Fruit fly (Drosophila melanogaster) whole organism, pupa: ENCODE measurements around the gene CG5953.

Experiments
- CG10348 ChIP-seq: fragments of 200-800 bp; sonication (Bioruptor generic); IDR thresholded peaks from 2 replicates; pipeline ENCODE4 v1.3.6; 2022; ENCODE audit warnings: missing biosample characterization, missing genetic modification characterization
- CG12605 ChIP-seq: fragments of 200-800 bp; sonication (Bioruptor generic); IDR thresholded peaks from 2 replicates; pipeline ENCODE4 v1.3.6; 2022; ENCODE audit warnings: missing biosample characterization, missing genetic modification characterization
- CG13204 ChIP-seq: fragments of 200-800 bp; sonication (Bioruptor generic); optimal IDR thresholded peaks from 2 replicates; lab custom pipeline; 2018; ENCODE audit warnings: missing biosample characterization, mild to moderate bottlenecking, missing genetic modification characterization, moderate library complexity
- CG14655 ChIP-seq: fragments of 200-800 bp; sonication (Bioruptor generic); optimal IDR thresholded peaks from 3 replicates; lab custom pipeline; 2017; ENCODE audit warnings: mild to moderate bottlenecking, missing biosample characterization, missing genetic modification reagents, missing genetic modification characterization
- CG15710 ChIP-seq: fragments of 200-800 bp; sonication (Bioruptor generic); optimal IDR thresholded peaks from 2 replicates; lab custom pipeline; 2018; ENCODE audit warnings: missing biosample characterization, mild to moderate bottlenecking, missing genetic modification characterization, moderate library complexity
- CG17806 ChIP-seq: fragments of 200-800 bp; sonication (Bioruptor generic); optimal IDR thresholded peaks from 2 replicates; lab custom pipeline; 2018; ENCODE audit warnings: missing biosample characterization, mild to moderate bottlenecking, missing genetic modification characterization, moderate library complexity
- CG32121 ChIP-seq: fragments of 200-800 bp; sonication (Bioruptor generic); IDR thresholded peaks from 2 replicates; pipeline ENCODE4 v1.3.6; 2022; ENCODE audit warnings: missing biosample characterization, missing genetic modification characterization
- CG34367 ChIP-seq: fragments of 200-800 bp; sonication (Bioruptor generic); optimal IDR thresholded peaks from 2 replicates; lab custom pipeline; 2018; ENCODE audit warnings: missing biosample characterization, mild to moderate bottlenecking, missing genetic modification characterization
- CG4496 ChIP-seq: fragments of 200-800 bp; sonication (Bioruptor generic); IDR thresholded peaks from 3 replicates; pipeline ENCODE4 v1.3.6; 2022; ENCODE audit warnings: missing biosample characterization, missing genetic modification characterization
- CG8159 ChIP-seq: fragments of 200-800 bp; sonication (Bioruptor generic); optimal IDR thresholded peaks from 3 replicates; lab custom pipeline; 2018; ENCODE audit warnings: missing biosample characterization, mild to moderate bottlenecking, missing genetic modification characterization, moderate library complexity
- CG8301 ChIP-seq: fragments of 200-800 bp; sonication (Bioruptor generic); optimal IDR thresholded peaks from 2 replicates; lab custom pipeline; 2018; ENCODE audit warnings: missing biosample characterization, mild to moderate bottlenecking, missing genetic modification characterization
- CG9948 ChIP-seq: fragments of 200-800 bp; sonication (Bioruptor generic); optimal IDR thresholded peaks from 2 replicates; lab custom pipeline; 2018; ENCODE audit warnings: missing biosample characterization, mild to moderate bottlenecking, missing genetic modification characterization, moderate library complexity
- D1 ChIP-seq: fragments of 200-800 bp; sonication (Bioruptor generic); optimal IDR thresholded peaks from 2 replicates; lab custom pipeline; 2018; ENCODE audit warnings: missing biosample characterization, mild to moderate bottlenecking, missing genetic modification characterization, moderate library complexity
- EcR ChIP-seq: fragments of 200-800 bp; sonication (Bioruptor generic); optimal IDR thresholded peaks from 3 replicates; lab custom pipeline; 2019; ENCODE audit warnings: missing biosample characterization, missing genetic modification characterization, mild to moderate bottlenecking, moderate library complexity, missing genetic modification reagents
- Ets98B ChIP-seq: fragments of 200-800 bp; sonication (Bioruptor generic); IDR thresholded peaks from 2 replicates; pipeline ENCODE4 v1.3.6; 2022; ENCODE audit warnings: missing biosample characterization, missing genetic modification characterization
- Pif1A ChIP-seq: fragments of 200-800 bp; sonication (Bioruptor generic); optimal IDR thresholded peaks from 3 replicates; lab custom pipeline; 2016; ENCODE audit warnings: missing biosample characterization, missing genetic modification characterization
- Pif1B ChIP-seq: fragments of 200-800 bp; sonication (Bioruptor generic); optimal IDR thresholded peaks from 3 replicates; lab custom pipeline; 2016; ENCODE audit warnings: missing biosample characterization, missing genetic modification characterization
- Snoo ChIP-seq: fragments of 200-800 bp; sonication (Bioruptor generic); optimal IDR thresholded peaks from 3 replicates; lab custom pipeline; 2017; ENCODE audit warnings: missing biosample characterization, mild to moderate bottlenecking, missing genetic modification characterization, inconsistent platforms
- fd96Ca ChIP-seq: fragments of 200-800 bp; sonication (Bioruptor generic); IDR thresholded peaks from 3 replicates; pipeline ENCODE4 v1.3.6; 2022; ENCODE audit warnings: missing biosample characterization, missing genetic modification characterization
- gl ChIP-seq: fragments of 200-800 bp; sonication (Bioruptor generic); optimal IDR thresholded peaks from 2 replicates; lab custom pipeline; 2018; ENCODE audit warnings: missing biosample characterization, mild to moderate bottlenecking, missing genetic modification characterization
- rn ChIP-seq: fragments of 200-800 bp; sonication (Bioruptor generic); IDR thresholded peaks from 2 replicates; pipeline ENCODE4 v1.3.6; 2022; ENCODE audit warnings: missing biosample characterization, missing genetic modification characterization

The CG5953 gene

dm6 chr2L:16486001-16486793 lies 46.5 kb downstream of the CG5953 start:
- TF ChIP-seq gl (tag; lab: Kevin White, UChicago) (no peak), CG10348 (no peak), fd96Ca (GFP tag; lab: Robert Waterston, UW) (peak; percentile 82), CG8159 (tag; lab: Kevin White, UChicago) (peak; percentile 35), Pif1A (peak; percentile 29), Pif1B (GFP tag; lab: Kevin White, UChicago) (peak; percentile 43), CG8301 (tag; lab: Kevin White, UChicago) (no peak), CG17806 (tag; lab: Kevin White, UChicago) (no peak), CG4496 (GFP tag; lab: Robert Waterston, UW) (peak; percentile 52), rn (GFP tag; lab: Robert Waterston, UW) (0 out of 2 replicates have a peak, but pooled peaks have one; percentile 35), CG13204 (no peak), Ets98B (peak; percentile 61), CG14655 (GFP tag; lab: Kevin White, UChicago) (peak; percentile 41), Snoo (tag; lab: Kevin White, UChicago) (peak; percentile 43), CG12605 (GFP tag; lab: Robert Waterston, UW) (peak; percentile 75), CG9948 (tag; lab: Kevin White, UChicago) (no peak), EcR (GFP tag; lab: Kevin White, UChicago) (no peak), CG15710 (tag; lab: Kevin White, UChicago) (peak; percentile 33), CG34367 (tag; lab: Kevin White, UChicago) (peak; percentile 45), D1 (tag; lab: Kevin White, UChicago) (peak; percentile 71), CG32121 (GFP tag; lab: Robert Waterston, UW) (peak; percentile 57; the same call in 1 of the 2 replicates)

DNA sequence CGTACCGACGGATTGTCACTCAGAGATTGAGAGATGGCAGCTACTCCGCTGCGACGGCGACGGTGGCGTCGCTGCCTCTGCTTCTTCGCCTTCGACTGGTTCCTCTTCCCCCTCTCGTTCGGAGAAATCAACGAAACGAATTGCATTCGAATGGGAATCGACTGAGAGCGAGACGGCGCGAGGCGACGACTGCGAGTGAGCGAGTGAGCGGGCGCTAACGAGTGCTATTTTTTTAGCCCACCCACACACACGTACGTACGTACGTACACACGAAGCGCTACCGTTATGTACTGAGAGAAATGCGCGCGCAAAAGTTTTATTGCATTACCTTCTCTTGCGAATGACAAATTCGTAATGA lies 47.1 kb downstream of the CG5953 start, which contains the start of gene dac:
Gene dac, minus strand, starts transcription at position 356 of the 358 bp plus-strand sequence.
- no peak for TF ChIP-seq gl (tag; lab: Kevin White, UChicago)
- TF ChIP-seq CG32121 (GFP tag; lab: Robert Waterston, UW) = peak; percentile 9; the same call in 1 of the 2 replicates

dm6 chr2L:16476517-16476916 lies 56.2 kb downstream of the CG5953 start:
- TF ChIP-seq CG10348 (no peak), Ets98B (no peak), CG15710 (tag; lab: Kevin White, UChicago) (peak; percentile 37), Snoo (tag; lab: Kevin White, UChicago) (peak; percentile 10), Pif1A (peak; percentile 56), CG8159 (tag; lab: Kevin White, UChicago) (peak; percentile 36), CG9948 (tag; lab: Kevin White, UChicago) (peak; percentile 3), rn (GFP tag; lab: Robert Waterston, UW) (no peak), Pif1B (GFP tag; lab: Kevin White, UChicago) (peak; percentile 41), CG14655 (GFP tag; lab: Kevin White, UChicago) (peak; percentile 28), CG34367 (tag; lab: Kevin White, UChicago) (peak; percentile 27), CG4496 (GFP tag; lab: Robert Waterston, UW) (0 out of 3 replicates have a peak, but pooled peaks have one; percentile 42), gl (tag; lab: Kevin White, UChicago) (peak; percentile 29)

dm6 chr2L:16472184-16472583 lies 60.5 kb downstream of the CG5953 start:
- TF ChIP-seq Ets98B (no peak), CG4496 (GFP tag; lab: Robert Waterston, UW) (no peak), D1 (tag; lab: Kevin White, UChicago) (no peak), CG9948 (tag; lab: Kevin White, UChicago) (no peak), CG34367 (tag; lab: Kevin White, UChicago) (no peak), Pif1A (no peak), CG8301 (tag; lab: Kevin White, UChicago) (no peak), CG10348 (no peak), Pif1B (GFP tag; lab: Kevin White, UChicago) (no peak), Snoo (tag; lab: Kevin White, UChicago) (no peak), CG14655 (GFP tag; lab: Kevin White, UChicago) (no peak), gl (tag; lab: Kevin White, UChicago) (no peak), CG17806 (tag; lab: Kevin White, UChicago) (no peak), CG8159 (tag; lab: Kevin White, UChicago) (no peak)

DNA sequence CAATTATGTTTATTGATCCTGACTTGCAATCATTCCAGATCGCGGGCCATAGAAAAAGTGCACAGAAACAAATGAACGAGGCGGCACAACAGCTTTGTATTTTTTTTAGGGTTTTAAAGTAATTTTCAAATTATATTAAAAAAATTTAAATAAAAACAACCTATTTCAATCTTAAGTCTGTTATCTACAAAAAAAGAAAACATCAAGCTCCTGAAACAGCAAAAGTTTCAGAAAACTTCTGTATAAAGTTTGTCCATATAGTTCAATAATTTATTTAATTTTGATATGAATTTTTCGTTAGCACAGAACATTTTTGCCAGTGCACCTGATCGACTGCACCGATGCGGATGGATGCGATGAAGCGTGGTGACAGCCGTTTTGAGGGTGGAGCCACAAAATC lies 62.9 kb downstream of the CG5953 start:
- TF ChIP-seq CG17806 (tag; lab: Kevin White, UChicago) (no peak), CG8301 (tag; lab: Kevin White, UChicago) (peak; percentile 34), CG15710 (tag; lab: Kevin White, UChicago) (no peak), CG13204 (no peak), EcR (GFP tag; lab: Kevin White, UChicago) (no peak), CG14655 (GFP tag; lab: Kevin White, UChicago) (peak; percentile 59)

dm6 chr2L:16463657-16464056 lies 69.0 kb downstream of the CG5953 start:
- TF ChIP-seq CG15710 (tag; lab: Kevin White, UChicago) = no peak
- TF ChIP-seq CG13204 = peak; percentile 3
